Fruit fly (Drosophila melanogaster): ENCODE results near the gene CG1750.
A peak's percentile ranks its signal among the peaks of the same experiment; 100 is the strongest.

The CG1750 gene

DNA sequence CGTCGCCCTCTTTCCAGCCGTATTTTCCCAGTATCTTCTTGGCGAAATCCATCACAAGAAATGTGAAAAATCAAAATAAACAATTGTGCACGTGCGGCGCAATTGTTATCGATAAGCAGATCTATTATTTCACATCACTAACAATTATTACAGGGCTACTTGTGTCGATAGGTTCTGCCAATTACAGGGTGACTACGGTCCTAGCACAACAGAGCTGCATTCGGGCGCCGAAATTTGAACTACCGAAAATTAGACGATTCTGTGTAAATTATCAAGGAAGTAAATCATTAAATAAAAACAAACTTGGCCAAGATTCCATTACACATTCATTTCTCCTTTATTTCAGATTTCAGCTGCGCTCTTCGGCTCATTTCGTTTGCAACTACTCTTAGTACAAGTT lies 38.9 kb downstream of the CG1750 start, which contains the start of gene CG15561 (continued):
- peak; percentile 38 to 67 for TF ChIP-seq dpn (GFP tag; optimal IDR thresholded peaks at IDR 0.05)
- no peak for TF ChIP-seq knrl (GFP tag; IDR thresholded peaks at IDR 0.05; ENCODE audit: partially characterized antibody)
- no peak for TF ChIP-seq CG7745 (tag; optimal IDR thresholded peaks at IDR 0.05)
- TF ChIP-seq wek (GFP tag; optimal IDR thresholded peaks at IDR 0.05): peak; percentile 53
- no peak for TF ChIP-seq CG5953 (GFP tag; IDR thresholded peaks at IDR 0.05)
- TF ChIP-seq CG8388 (GFP tag; optimal IDR thresholded peaks at IDR 0.05): no peak
- no peak for TF ChIP-seq Six4 (GFP tag; optimal IDR thresholded peaks at IDR 0.05)
- TF ChIP-seq Hand (GFP tag; optimal IDR thresholded peaks at IDR 0.05): no peak
- no peak for TF ChIP-seq ase (GFP tag; IDR thresholded peaks at IDR 0.05)
- no peak for TF ChIP-seq corto (GFP tag; optimal IDR thresholded peaks at IDR 0.05)
- TF ChIP-seq CG1024 (GFP tag; IDR thresholded peaks at IDR 0.05): no peak
- no peak for TF ChIP-seq CG1647 (GFP tag; optimal IDR thresholded peaks at IDR 0.05)
- TF ChIP-seq CG11560 (tag; IDR thresholded peaks at IDR 0.05): no peak
- TF ChIP-seq Hr78 (GFP tag; optimal IDR thresholded peaks at IDR 0.05): no peak
- TF ChIP-seq gt (GFP tag; IDR thresholded peaks at IDR 0.05): no peak
- peak; percentile 23 for TF ChIP-seq CG2202 (tag; optimal IDR thresholded peaks at IDR 0.05)
- peak; percentile 77 for TF ChIP-seq NfI (GFP tag; optimal IDR thresholded peaks at IDR 0.05)
- no peak for TF ChIP-seq Oli (tag; optimal IDR thresholded peaks at IDR 0.05)
- peak; percentile 20 for TF ChIP-seq tx (GFP tag; optimal IDR thresholded peaks at IDR 0.05)
- no peak for TF ChIP-seq Nf-YB (GFP tag; optimal IDR thresholded peaks at IDR 0.05)
- TF ChIP-seq CG34376 (GFP tag; optimal IDR thresholded peaks at IDR 0.05): peak; percentile 40
- TF ChIP-seq CG32767 (GFP tag; IDR thresholded peaks at IDR 0.05): no peak
- peak; percentile 47 for TF ChIP-seq Mes4 (GFP tag; optimal IDR thresholded peaks at IDR 0.05)
- no peak for TF ChIP-seq mam (GFP tag; optimal IDR thresholded peaks at IDR 0.05)
- TF ChIP-seq CG32532 (GFP tag; IDR thresholded peaks at IDR 0.05): no peak
- no peak for TF ChIP-seq GATAe (GFP tag; conservative IDR thresholded peaks at IDR 0.05)
- TF ChIP-seq CG5180 (GFP tag; optimal IDR thresholded peaks at IDR 0.05): no peak
- TF ChIP-seq stwl (tag; optimal IDR thresholded peaks at IDR 0.05): peak; percentile 81
- no peak for TF ChIP-seq Drgx (GFP tag; IDR thresholded peaks at IDR 0.05)
- no peak for TF ChIP-seq crol (GFP tag; IDR thresholded peaks at IDR 0.05)
- TF ChIP-seq CG31388 (GFP tag; optimal IDR thresholded peaks at IDR 0.05): no peak
- TF ChIP-seq CG17359 (tag; optimal IDR thresholded peaks at IDR 0.05): peak; percentile 37
- TF ChIP-seq CG15011 (GFP tag; optimal IDR thresholded peaks at IDR 0.05): no peak
- peak; percentile 62 for TF ChIP-seq sug (tag; optimal IDR thresholded peaks at IDR 0.05)
- TF ChIP-seq ap (GFP tag; IDR thresholded peaks at IDR 0.05): no peak
- TF ChIP-seq row (GFP tag; IDR thresholded peaks at IDR 0.05): no peak
- TF ChIP-seq CG13424 (tag; optimal IDR thresholded peaks at IDR 0.05): peak; percentile 57
- TF ChIP-seq tin (GFP tag; optimal IDR thresholded peaks at IDR 0.05): peak; percentile 46
- TF ChIP-seq CG7372 (GFP tag; IDR thresholded peaks at IDR 0.05): no peak
- TF ChIP-seq Side (GFP tag; optimal IDR thresholded peaks at IDR 0.05): peak; percentile 59
- TF ChIP-seq E2f1 (GFP tag; IDR thresholded peaks at IDR 0.05): no peak
- no peak for TF ChIP-seq CG6765 (GFP tag; optimal IDR thresholded peaks at IDR 0.05)
- TF ChIP-seq crp (GFP tag; optimal IDR thresholded peaks at IDR 0.05): peak in 1 of 2 experiments; percentile 2
- no peak for TF ChIP-seq CG16813 (GFP tag; IDR thresholded peaks at IDR 0.05; ENCODE audit: partially characterized antibody)
- no peak for TF ChIP-seq CG17385 (GFP tag; optimal IDR thresholded peaks at IDR 0.05)
- no peak for TF ChIP-seq Chrac-16 (GFP tag; optimal IDR thresholded peaks at IDR 0.05)
- TF ChIP-seq CG10431 (GFP tag; optimal IDR thresholded peaks at IDR 0.05): peak; percentile 31
- no peak for TF ChIP-seq psq (GFP tag; optimal IDR thresholded peaks at IDR 0.05)

Measured in whole organism, embryonic.